Fruit fly (Drosophila melanogaster): ENCODE measurements around the gene CG7168.
A peak's percentile ranks its signal among the peaks of the same experiment; 100 is the strongest.

CG7168 gene

DNA sequence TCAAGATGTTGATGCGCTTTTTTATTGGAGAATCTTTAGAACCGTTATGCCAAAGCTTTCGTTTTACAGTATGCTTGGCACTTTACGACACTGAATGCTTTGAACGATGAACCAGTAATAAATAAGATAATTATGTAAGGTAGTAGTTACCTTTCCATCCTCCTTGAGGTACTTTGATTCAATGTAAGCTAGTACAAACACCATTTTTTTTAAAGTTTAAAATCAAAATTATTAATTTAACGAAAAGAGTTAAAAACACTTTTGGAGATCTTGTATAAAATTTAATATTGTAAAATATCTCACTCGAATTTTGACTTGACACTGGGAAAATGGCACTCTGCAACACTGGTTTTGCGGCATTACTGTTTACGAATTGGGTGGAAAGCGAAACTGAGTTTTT is 40.5 kb downstream of the CG7168 start, which contains the start of the genes Arp5 and CG7208 (continued):
- TF ChIP-seq CG10267 (tag; optimal IDR thresholded peaks at IDR 0.05) (peak; percentile 95), her (GFP tag; optimal IDR thresholded peaks at IDR 0.05) (peak; percentile 8), Deaf1 (tag; optimal IDR thresholded peaks at IDR 0.05) (no peak), CG3726 (GFP tag; IDR thresholded peaks at IDR 0.05) (no peak), ttk (GFP tag; IDR thresholded peaks at IDR 0.05) (no peak), CG1529 (GFP tag; optimal IDR thresholded peaks at IDR 0.05) (peak; percentile 47), fd64A (GFP tag; optimal IDR thresholded peaks at IDR 0.05) (no peak), CG31224 (GFP tag; IDR thresholded peaks at IDR 0.05) (peak; percentile 35; the same call in 1 of the 2 replicates), gsb-n (tag; optimal IDR thresholded peaks at IDR 0.05) (peak; percentile 57), CG18599 (GFP tag; optimal IDR thresholded peaks at IDR 0.05) (peak; percentile 82), ken (GFP tag; IDR thresholded peaks at IDR 0.05) (peak; percentile 63; the same call in 1 of the 3 replicates), CG12155 (GFP tag; optimal IDR thresholded peaks at IDR 0.05) (peak; percentile 73), btn (GFP tag; optimal IDR thresholded peaks at IDR 0.05) (no peak), nau (GFP tag; optimal IDR thresholded peaks at IDR 0.05) (no peak), CG18764 (GFP tag; optimal IDR thresholded peaks at IDR 0.05) (peak; percentile 52), Gsc (GFP tag; IDR thresholded peaks at IDR 0.05) (no peak), peb (GFP tag; IDR thresholded peaks at IDR 0.05) (no peak), CG10565 (GFP tag; optimal IDR thresholded peaks at IDR 0.05) (no peak), CG13296 (GFP tag; optimal IDR thresholded peaks at IDR 0.05) (peak; percentile 73), CG9876 (GFP tag; optimal IDR thresholded peaks at IDR 0.05) (no peak), tin (GFP tag; optimal IDR thresholded peaks at IDR 0.05) (peak; percentile 71), vvl (GFP tag; IDR thresholded peaks at IDR 0.05) (peak; percentile 57), CG10654 (GFP tag; optimal IDR thresholded peaks at IDR 0.05) (peak; percentile 60), CG1792 (GFP tag; optimal IDR thresholded peaks at IDR 0.05) (peak; percentile 4), gem (tag; optimal IDR thresholded peaks at IDR 0.05) (no peak), NC2α (GFP tag; optimal IDR thresholded peaks at IDR 0.05) (peak; percentile 6), CG5180 (GFP tag; optimal IDR thresholded peaks at IDR 0.05) (no peak), Fer1 (GFP tag; optimal IDR thresholded peaks at IDR 0.05) (peak; percentile 70), CG10321 (GFP tag; IDR thresholded peaks at IDR 0.05) (no peak), Usf (GFP tag; optimal IDR thresholded peaks at IDR 0.05) (peak; percentile 1), lab (GFP tag; optimal IDR thresholded peaks at IDR 0.05) (no peak), Eip74EF (GFP tag; optimal IDR thresholded peaks at IDR 0.05) (no peak), CG2120 (GFP tag; optimal IDR thresholded peaks at IDR 0.05) (peak; percentile 91), CkIIα-i1 (GFP tag; IDR thresholded peaks at IDR 0.05) (no peak), D19B (GFP tag; optimal IDR thresholded peaks at IDR 0.05) (peak; percentile 42), CG15011 (GFP tag; optimal IDR thresholded peaks at IDR 0.05) (no peak), lov (optimal IDR thresholded peaks at IDR 0.05) (no peak), lov (GFP tag; IDR thresholded peaks at IDR 0.05) (no peak), eve (GFP tag; optimal IDR thresholded peaks at IDR 0.05) (no peak), cwo (GFP tag; optimal IDR thresholded peaks at IDR 0.05) (peak; percentile 42), luna (GFP tag; optimal IDR thresholded peaks at IDR 0.05) (peak; percentile 51), CG9437 (GFP tag; optimal IDR thresholded peaks at IDR 0.05) (peak; percentile 67), fu2 (GFP tag; optimal IDR thresholded peaks at IDR 0.05) (peak; percentile 62), Max (GFP tag; optimal IDR thresholded peaks at IDR 0.05) (peak; percentile 78), CG14667 (GFP tag; IDR thresholded peaks at IDR 0.05) (no peak; the same call in 1 of the 2 replicates), Hr3 (GFP tag; optimal IDR thresholded peaks at IDR 0.05) (peak; percentile 75), CG17802 (tag; optimal IDR thresholded peaks at IDR 0.05) (peak; percentile 11), CG12236 (GFP tag; optimal IDR thresholded peaks at IDR 0.05) (no peak), Hmx (GFP tag; optimal IDR thresholded peaks at IDR 0.05) (no peak), eyg (GFP tag; optimal IDR thresholded peaks at IDR 0.05) (no peak), Ptx1 (GFP tag; IDR thresholded peaks at IDR 0.05) (peak; percentile 62), CG10979 (tag; optimal IDR thresholded peaks at IDR 0.05) (peak; percentile 53)

All from whole organism, embryonic.